Worm (Caenorhabditis elegans) whole organism, early embryonic: ENCODE measurements around the gene R11G10.3.

ENCODE experiments used
- B0310.2 ChIP-seq: sonication (generic microtip); optimal IDR thresholded peaks from 2 replicates; lab custom pipeline; 2016; ENCODE audit warnings: mild to moderate bottlenecking, missing genetic modification characterization, missing compliant biosample characterization
- F13C5.2 ChIP-seq: sonication (generic microtip); optimal IDR thresholded peaks from 2 replicates; lab custom pipeline; 2017; ENCODE audit warnings: mild to moderate bottlenecking, missing genetic modification characterization, inconsistent platforms, missing compliant biosample characterization
- aly-1 ChIP-seq: sonication (generic microtip); optimal IDR thresholded peaks from 2 replicates; lab custom pipeline; 2016; ENCODE audit warnings: missing genetic modification characterization, missing compliant biosample characterization
- ama-1 ChIP-seq: fragments of 150-350 bp; optimal IDR thresholded peaks from 2 replicates; lab custom pipeline; 2014
- ceh-13 ChIP-seq: fragments of 200-800 bp; sonication (Bioruptor generic); optimal IDR thresholded peaks from 2 replicates; lab custom pipeline; 2018; ENCODE audit warnings: mild to moderate bottlenecking, missing genetic modification characterization, missing compliant biosample characterization
- ceh-36 ChIP-seq: sonication (generic microtip); optimal IDR thresholded peaks from 2 replicates; lab custom pipeline; 2016; ENCODE audit warnings: missing genetic modification characterization, inconsistent platforms, missing compliant biosample characterization
- ets-7 ChIP-seq: sonication (generic microtip); optimal IDR thresholded peaks from 2 replicates; lab custom pipeline; 2016; ENCODE audit warnings: missing genotype, missing genetic modification characterization, missing compliant biosample characterization
- flt-1 ChIP-seq: fragments of 200-800 bp; sonication (Bioruptor generic); IDR thresholded peaks from 2 replicates; pipeline ENCODE4 v1.3.6; 2022; ENCODE audit warnings: missing genetic modification characterization, missing compliant biosample characterization
- hmbx-1 ChIP-seq: sonication (generic microtip); optimal IDR thresholded peaks from 2 replicates; lab custom pipeline; 2016; ENCODE audit warnings: mild to moderate bottlenecking, missing genetic modification characterization, missing compliant biosample characterization
- hmg-4 ChIP-seq: fragments of 200-800 bp; sonication (Bioruptor generic); optimal IDR thresholded peaks from 2 replicates; lab custom pipeline; 2018; ENCODE audit warnings: mild to moderate bottlenecking, missing genetic modification characterization, missing compliant biosample characterization
- hnd-1 ChIP-seq: sonication (generic microtip); optimal IDR thresholded peaks from 2 replicates; lab custom pipeline; 2016; ENCODE audit warnings: missing genetic modification characterization, missing compliant biosample characterization
- pes-1 ChIP-seq: fragments of 200-800 bp; sonication (Bioruptor generic); IDR thresholded peaks from 2 replicates; pipeline ENCODE4 v1.3.6; 2022; ENCODE audit warnings: missing genetic modification reagents, missing genetic modification characterization, missing compliant biosample characterization
- scrt-1 ChIP-seq: fragments of 200-800 bp; sonication (Bioruptor generic); IDR thresholded peaks from 2 replicates; pipeline ENCODE4 v1.3.6; 2022; ENCODE audit warnings: missing genetic modification characterization, missing compliant biosample characterization
- sea-1 ChIP-seq: fragments of 200-800 bp; sonication (Bioruptor generic); conservative IDR thresholded peaks from 2 replicates; pipeline ENCODE4 v1.3.6; 2022; ENCODE audit warnings: missing genetic modification characterization, missing compliant biosample characterization
- tbx-11 ChIP-seq: fragments of 200-800 bp; sonication (Bioruptor generic); IDR thresholded peaks from 2 replicates; pipeline ENCODE4 v1.3.6; 2022; ENCODE audit warnings: missing genetic modification characterization, missing compliant biosample characterization
- tbx-37 ChIP-seq: fragments of 200-800 bp; sonication (Bioruptor generic); conservative IDR thresholded peaks from 2 replicates; pipeline ENCODE4 v1.3.6; 2022; ENCODE audit warnings: missing genetic modification reagents, missing genetic modification characterization, missing compliant biosample characterization
- tra-4 ChIP-seq: sonication (generic microtip); optimal IDR thresholded peaks from 2 replicates; lab custom pipeline; 2017; ENCODE audit warnings: missing genetic modification characterization, missing compliant biosample characterization

The R11G10.3 gene

ce11 chrV:13576828-13577227 is 53.5 kb downstream of the R11G10.3 start:
- TF ChIP-seq ceh-36 (no peak), scrt-1 (no peak), tra-4 (tag; lab: Kevin White, UChicago) (no peak), F13C5.2 (no peak), ceh-13 (GFP tag; lab: Kevin White, UChicago) (no peak), tbx-11 (no peak), hmbx-1 (no peak), aly-1 (no peak), tbx-37 (GFP tag; lab: Robert Waterston, UW) (no peak), hmg-4 (GFP tag; lab: Kevin White, UChicago) (no peak), B0310.2 (tag; lab: Kevin White, UChicago) (no peak), flt-1 (GFP tag; lab: Robert Waterston, UW) (no peak), pes-1 (GFP tag; lab: Robert Waterston, UW) (no peak), hnd-1 (no peak)

- TF ChIP-seq tbx-37 (GFP tag; lab: Robert Waterston, UW) (no peak), B0310.2 (tag; lab: Kevin White, UChicago) (no peak), tra-4 (tag; lab: Kevin White, UChicago) (no peak), hmbx-1 (no peak), aly-1 (no peak), sea-1 (GFP tag; lab: Robert Waterston, UW) (no peak), ama-1 (lab: Kevin White, UChicago) (no peak), pes-1 (GFP tag; lab: Robert Waterston, UW) (no peak), scrt-1 (no peak), hnd-1 (no peak), ets-7 (no peak), F13C5.2 (no peak), flt-1 (GFP tag; lab: Robert Waterston, UW) (no peak), hmg-4 (GFP tag; lab: Kevin White, UChicago) (no peak)
Observed at ce11 chrV:13577463-13577862, 54.2 kb downstream of the R11G10.3 start.

ce11 chrV:13578637-13579036 is 55.3 kb downstream of the R11G10.3 start, which contains the start of gene C50B8.6:
Gene C50B8.6, plus strand, starts transcription at chrV:13578972.
- TF ChIP-seq sea-1 (GFP tag; lab: Robert Waterston, UW), result no peak
- no peak for TF ChIP-seq scrt-1
- TF ChIP-seq hmg-4 (GFP tag; lab: Kevin White, UChicago), result no peak
- TF ChIP-seq tbx-11, result no peak
- no peak for TF ChIP-seq F13C5.2
- TF ChIP-seq ceh-13 (GFP tag; lab: Kevin White, UChicago), result no peak
- TF ChIP-seq pes-1 (GFP tag; lab: Robert Waterston, UW), result no peak
- no peak for TF ChIP-seq flt-1 (GFP tag; lab: Robert Waterston, UW)
- TF ChIP-seq hmbx-1, result no peak
- TF ChIP-seq ama-1 (lab: Kevin White, UChicago), result no peak
- TF ChIP-seq hnd-1, result no peak
- no peak for TF ChIP-seq ceh-36
- TF ChIP-seq ets-7, result no peak
- no peak for TF ChIP-seq tra-4 (tag; lab: Kevin White, UChicago)
